Worm (Caenorhabditis elegans) whole organism, early embryonic: ENCODE results near the gene pqn-82.

ENCODE experiments used
- F13C5.2 ChIP-seq: sonication (generic microtip); optimal IDR thresholded peaks from 2 replicates; lab custom pipeline; 2017; ENCODE audit warnings: mild to moderate bottlenecking, missing genetic modification characterization, inconsistent platforms, missing compliant biosample characterization
- aly-1 ChIP-seq: sonication (generic microtip); optimal IDR thresholded peaks from 2 replicates; lab custom pipeline; 2016; ENCODE audit warnings: missing genetic modification characterization, missing compliant biosample characterization
- ama-1 ChIP-seq: fragments of 150-350 bp; optimal IDR thresholded peaks from 2 replicates; lab custom pipeline; 2014
- ets-7 ChIP-seq: sonication (generic microtip); optimal IDR thresholded peaks from 2 replicates; lab custom pipeline; 2016; ENCODE audit warnings: missing genotype, missing genetic modification characterization, missing compliant biosample characterization
- flt-1 ChIP-seq: fragments of 200-800 bp; sonication (Bioruptor generic); IDR thresholded peaks from 2 replicates; pipeline ENCODE4 v1.3.6; 2022; ENCODE audit warnings: missing genetic modification characterization, missing compliant biosample characterization
- tbx-11 ChIP-seq: fragments of 200-800 bp; sonication (Bioruptor generic); IDR thresholded peaks from 2 replicates; pipeline ENCODE4 v1.3.6; 2022; ENCODE audit warnings: missing genetic modification characterization, missing compliant biosample characterization
- tra-4 ChIP-seq: sonication (generic microtip); optimal IDR thresholded peaks from 2 replicates; lab custom pipeline; 2017; ENCODE audit warnings: missing genetic modification characterization, missing compliant biosample characterization

ce11 chrIII:1860129-1860528 is 11.3 kb downstream of the pqn-82 start, which contains the start of gene ttc-7:
- TF ChIP-seq ama-1 (lab: Kevin White, UChicago): no peak
- no peak for TF ChIP-seq F13C5.2 (tag; lab: Kevin White, UChicago)
- TF ChIP-seq tbx-11 (GFP tag; lab: Robert Waterston, UW): no peak
- no peak for TF ChIP-seq flt-1
- no peak for TF ChIP-seq tra-4
- TF ChIP-seq ets-7 (tag; lab: Kevin White, UChicago): no peak
- TF ChIP-seq aly-1: no peak
